Fruit fly (Drosophila melanogaster) whole organism, wandering third instar larva: ENCODE results near the gene tho2.

Source experiments
- Abd-B ChIP-seq: fragments of >200 bp; optimal IDR thresholded peaks from 2 replicates; lab custom pipeline; 2017; ENCODE audit warnings: missing biosample characterization, missing genetic modification characterization
- CG32264 ChIP-seq: fragments of 200-800 bp; sonication (Bioruptor generic); optimal IDR thresholded peaks from 2 replicates; lab custom pipeline; 2016; ENCODE audit warnings: missing biosample characterization, missing genetic modification characterization
- CG9705 ChIP-seq: fragments of 200-800 bp; sonication (Bioruptor generic); optimal IDR thresholded peaks from 2 replicates; lab custom pipeline; 2018; ENCODE audit warnings: missing biosample characterization, mild to moderate bottlenecking, missing genetic modification characterization
- CrebA ChIP-seq: fragments of 200-800 bp; sonication (Bioruptor generic); optimal IDR thresholded peaks from 2 replicates; lab custom pipeline; 2016; ENCODE audit warnings: missing biosample characterization, mild to moderate bottlenecking, missing genetic modification characterization, borderline replicate concordance
- Dfd ChIP-seq: fragments of >200 bp; optimal IDR thresholded peaks from 2 replicates; lab custom pipeline; 2017; ENCODE audit warnings: missing biosample characterization, missing genetic modification characterization
- Dif ChIP-seq: fragments of 200-275, 200-300 bp; sonication (Bioruptor generic); optimal IDR thresholded peaks from 2 replicates; lab custom pipeline; 2018; ENCODE audit warnings: missing biosample characterization, missing genetic modification characterization; ENCODE audit not compliant: partially characterized antibody
- GATAd ChIP-seq: sonication (Bioruptor generic); optimal IDR thresholded peaks from 2 replicates; lab custom pipeline; 2016; ENCODE audit warnings: missing biosample characterization, missing genetic modification characterization
- HLH106 ChIP-seq: fragments of 200-800 bp; optimal IDR thresholded peaks from 3 replicates; lab custom pipeline; 2019; ENCODE audit warnings: missing biosample characterization, mild to moderate bottlenecking, missing genetic modification characterization, moderate library complexity
- Hnf4 ChIP-seq: fragments of 200-800 bp; sonication (Bioruptor generic); optimal IDR thresholded peaks from 2 replicates; lab custom pipeline; 2016; ENCODE audit warnings: missing biosample characterization, mild to moderate bottlenecking, missing genetic modification characterization
- Hr78 ChIP-seq: fragments of >200 bp; optimal IDR thresholded peaks from 2 replicates; lab custom pipeline; 2017; ENCODE audit warnings: missing biosample characterization, missing genetic modification characterization
- Hr83 ChIP-seq: fragments of 200-300 bp; sonication (Bioruptor generic); optimal IDR thresholded peaks from 2 replicates; lab custom pipeline; 2016; ENCODE audit warnings: missing biosample characterization, mild to moderate bottlenecking, missing genetic modification characterization, moderate library complexity; ENCODE audit not compliant: poor library complexity, severe bottlenecking
- Jra ChIP-seq: sonication (Bioruptor generic); optimal IDR thresholded peaks from 2 replicates; lab custom pipeline; 2016; ENCODE audit warnings: missing biosample characterization, missing genetic modification characterization
- Mio ChIP-seq: sonication (Bioruptor generic); optimal IDR thresholded peaks from 2 replicates; lab custom pipeline; 2016; ENCODE audit warnings: missing biosample characterization, missing genetic modification characterization
- Myc ChIP-seq: fragments of >200 bp; optimal IDR thresholded peaks from 2 replicates; lab custom pipeline; 2017
- N ChIP-seq: fragments of >200 bp; optimal IDR thresholded peaks from 2 replicates; lab custom pipeline; 2018; ENCODE audit warnings: missing biosample characterization, missing external identifiers, missing genetic modification characterization
- OdsH ChIP-seq: fragments of 200-800 bp; sonication (Bioruptor generic); optimal IDR thresholded peaks from 2 replicates; lab custom pipeline; 2016; ENCODE audit warnings: missing biosample characterization, mild to moderate bottlenecking, missing genetic modification characterization
- Rel ChIP-seq, 2 experiments: fragments of 200-800 bp; sonication (Bioruptor generic) in 1 of 2; optimal IDR thresholded peaks; 2 replicates in 1 of 2; 3 replicates in 1 of 2; lab custom pipeline; 2016 to 2019; ENCODE audit warnings: mild to moderate bottlenecking in 2 of 2, missing biosample characterization in 2 of 2, missing genetic modification characterization in 2 of 2, moderate library complexity in 1 of 2
- Sp1 ChIP-seq: fragments of 200-800 bp; sonication (Bioruptor generic); optimal IDR thresholded peaks from 3 replicates; lab custom pipeline; 2019; ENCODE audit warnings: missing biosample characterization, mild to moderate bottlenecking, missing genetic modification characterization, moderate library complexity
- Vsx2 ChIP-seq: fragments of 200-300, 225-300 bp; sonication (Bioruptor generic); optimal IDR thresholded peaks from 2 replicates; lab custom pipeline; 2018; ENCODE audit warnings: missing biosample characterization, missing genetic modification characterization; ENCODE audit not compliant: partially characterized antibody
- br ChIP-seq: fragments of 200-800 bp; sonication (Bioruptor generic); optimal IDR thresholded peaks from 2 replicates; lab custom pipeline; 2016; ENCODE audit warnings: missing biosample characterization, missing genetic modification characterization
- brk ChIP-seq: fragments of 200-800 bp; sonication (Bioruptor generic); optimal IDR thresholded peaks from 2 replicates; lab custom pipeline; 2016; ENCODE audit warnings: missing biosample characterization, mild to moderate bottlenecking, missing genetic modification characterization
- dl ChIP-seq, 2 experiments: fragments of 175-275, 200-275 bp in 1 of 2; fragments of 200-275 bp in 1 of 2; sonication (Bioruptor generic); optimal IDR thresholded peaks; lab custom pipeline; 2018; ENCODE audit warnings: mild to moderate bottlenecking in 2 of 2, missing biosample characterization in 2 of 2, missing genetic modification characterization in 2 of 2, moderate library complexity in 2 of 2; ENCODE audit not compliant: partially characterized antibody in 2 of 2, insufficient read depth in 1 of 2
- dmrt93B ChIP-seq: fragments of 200-800 bp; sonication (Bioruptor generic); optimal IDR thresholded peaks from 2 replicates; lab custom pipeline; 2018; ENCODE audit warnings: missing biosample characterization, mild to moderate bottlenecking, missing genetic modification characterization
- dsf ChIP-seq: sonication (Bioruptor generic); optimal IDR thresholded peaks from 2 replicates; lab custom pipeline; 2016; ENCODE audit warnings: missing biosample characterization, missing genetic modification characterization, borderline replicate concordance
- ey ChIP-seq: fragments of 200-800 bp; sonication (Bioruptor generic); optimal IDR thresholded peaks from 2 replicates; lab custom pipeline; 2016; ENCODE audit warnings: missing biosample characterization, missing genetic modification characterization
- foxo ChIP-seq, 2 experiments: fragments of 200-800 bp; sonication (Bioruptor generic); optimal IDR thresholded peaks; 2 replicates in 1 of 2; 3 replicates in 1 of 2; lab custom pipeline; 2016 to 2017; ENCODE audit warnings: missing biosample characterization in 2 of 2, missing genetic modification characterization in 2 of 2
- fru ChIP-seq: fragments of 200-800 bp; sonication (Bioruptor generic); optimal IDR thresholded peaks from 3 replicates; lab custom pipeline; 2016; ENCODE audit warnings: missing biosample characterization, mild to moderate bottlenecking, missing genetic modification characterization
- h ChIP-seq: fragments of 200-800 bp; sonication (Bioruptor generic); optimal IDR thresholded peaks from 3 replicates; lab custom pipeline; 2016; ENCODE audit warnings: missing biosample characterization, mild to moderate bottlenecking, missing genetic modification characterization
- jim ChIP-seq: fragments of 175-275, 200-325 bp; sonication (Bioruptor generic); optimal IDR thresholded peaks from 2 replicates; lab custom pipeline; 2016; ENCODE audit warnings: missing biosample characterization, mild to moderate bottlenecking, missing genetic modification characterization
- lola ChIP-seq: fragments of >200 bp; optimal IDR thresholded peaks from 2 replicates; lab custom pipeline; 2017; ENCODE audit warnings: missing biosample characterization, missing genetic modification characterization
- pan ChIP-seq: fragments of >200 bp; optimal IDR thresholded peaks from 2 replicates; lab custom pipeline; 2017
- psq ChIP-seq: fragments of 200-800 bp; sonication (Bioruptor generic); optimal IDR thresholded peaks from 3 replicates; lab custom pipeline; 2017; ENCODE audit warnings: missing biosample characterization, mild to moderate bottlenecking, missing genetic modification characterization, moderate library complexity
- rgr ChIP-seq: fragments of 200-800 bp; sonication (Bioruptor generic); optimal IDR thresholded peaks from 3 replicates; lab custom pipeline; 2016; ENCODE audit warnings: missing biosample characterization, mild to moderate bottlenecking, missing genetic modification characterization
- sage ChIP-seq: fragments of 200-800 bp; sonication (Bioruptor generic); optimal IDR thresholded peaks from 2 replicates; lab custom pipeline; 2016; ENCODE audit warnings: missing biosample characterization, mild to moderate bottlenecking, missing genetic modification characterization
- sv ChIP-seq: fragments of 200-800 bp; sonication (Bioruptor generic); optimal IDR thresholded peaks from 3 replicates; lab custom pipeline; 2016; ENCODE audit warnings: missing biosample characterization, missing genetic modification characterization
- tai ChIP-seq: sonication (Bioruptor generic); optimal IDR thresholded peaks from 2 replicates; lab custom pipeline; 2016; ENCODE audit warnings: missing biosample characterization, missing genetic modification characterization
- usp ChIP-seq: fragments of >200 bp; optimal IDR thresholded peaks from 2 replicates; lab custom pipeline; 2017; ENCODE audit warnings: missing biosample characterization, missing genetic modification characterization
- woc ChIP-seq: sonication (Bioruptor generic); optimal IDR thresholded peaks from 2 replicates; lab custom pipeline; 2016; ENCODE audit warnings: missing biosample characterization, mild to moderate bottlenecking, missing genetic modification characterization

Gene tho2

dm6 chr2L:2163568-2163953, 18.6 kb upstream of the tho2 start:
- no peak for TF ChIP-seq usp (GFP tag; lab: Kevin White, UChicago)
- TF ChIP-seq fru = peak; percentile 97
- peak; percentile 86 for TF ChIP-seq rgr (GFP tag; lab: Kevin White, UChicago)
- peak; percentile 73 for TF ChIP-seq sv (GFP tag; lab: Kevin White, UChicago)
- TF ChIP-seq tai (GFP tag; lab: Kevin White, UChicago) = no peak
- no peak for TF ChIP-seq Dfd
- peak; percentile 88 for TF ChIP-seq OdsH (GFP tag; lab: Kevin White, UChicago)
- peak; percentile 53 for TF ChIP-seq Vsx2 (GFP tag; lab: Kevin White, UChicago)
- peak; percentile 93 for TF ChIP-seq ey (GFP tag; lab: Kevin White, UChicago)
- TF ChIP-seq jim (GFP tag; lab: Kevin White, UChicago) = peak; percentile 85
- TF ChIP-seq CG9705 (GFP tag; lab: Kevin White, UChicago) = peak; percentile 71
- TF ChIP-seq br (GFP tag; lab: Kevin White, UChicago) = peak; percentile 97
- TF ChIP-seq Jra = peak; percentile 87
- TF ChIP-seq psq (GFP tag; lab: Kevin White, UChicago) = peak; percentile 95
- TF ChIP-seq woc = peak; percentile 94
- peak; percentile 32 for TF ChIP-seq Dif (GFP tag; lab: Kevin White, UChicago)
- TF ChIP-seq Hr83 (GFP tag; lab: Kevin White, UChicago) = peak; percentile 72
- TF ChIP-seq Mio = peak; percentile 34
- peak; percentile 93 for TF ChIP-seq h (GFP tag; lab: Kevin White, UChicago)
- TF ChIP-seq Hnf4 (GFP tag; lab: Kevin White, UChicago) = peak; percentile 77
- TF ChIP-seq Hr78 = no peak
- TF ChIP-seq GATAd (GFP tag; lab: Kevin White, UChicago) = no peak
- no peak for TF ChIP-seq CrebA (GFP tag; lab: Kevin White, UChicago)
- TF ChIP-seq Myc (lab: Kevin White, UChicago) = no peak
- TF ChIP-seq foxo (GFP tag; optimal IDR thresholded peaks at IDR 0.05; lab: Kevin White, UChicago) = peak; percentile 87 to 92
- peak in 1 of 2 experiments; percentile 57 for TF ChIP-seq dl (GFP tag; optimal IDR thresholded peaks at IDR 0.05; lab: Kevin White, UChicago; ENCODE audit: insufficient read depth in 1 of 2, partially characterized antibody in 2 of 2)
- peak; percentile 86 for TF ChIP-seq dmrt93B
- TF ChIP-seq pan (lab: Kevin White, UChicago) = no peak
- TF ChIP-seq lola (GFP tag; lab: Kevin White, UChicago) = no peak
- peak; percentile 92 for TF ChIP-seq HLH106 (tag; lab: Kevin White, UChicago)
- TF ChIP-seq brk (GFP tag; lab: Kevin White, UChicago) = peak; percentile 63
- peak; percentile 93 for TF ChIP-seq Sp1 (GFP tag; lab: Kevin White, UChicago)
- peak; percentile 68 for TF ChIP-seq CG32264 (GFP tag; lab: Kevin White, UChicago)
- no peak for TF ChIP-seq Abd-B
- TF ChIP-seq sage (GFP tag; lab: Kevin White, UChicago) = peak; percentile 62
- no peak for TF ChIP-seq N
- peak; percentile 67 for TF ChIP-seq Rel (GFP tag; optimal IDR thresholded peaks at IDR 0.05; lab: Kevin White, UChicago)
- TF ChIP-seq Rel (tag; optimal IDR thresholded peaks at IDR 0.05; lab: Kevin White, UChicago) = peak; percentile 71
- peak; percentile 61 for TF ChIP-seq dsf (GFP tag; lab: Kevin White, UChicago)
- TF ChIP-seq, all 38 proteins: peak for 27

- TF ChIP-seq OdsH (GFP tag; lab: Kevin White, UChicago) (peak; percentile 63), Myc (lab: Kevin White, UChicago) (no peak), brk (GFP tag; lab: Kevin White, UChicago) (no peak), pan (lab: Kevin White, UChicago) (no peak), ey (GFP tag; lab: Kevin White, UChicago) (peak; percentile 20), woc (no peak), tai (GFP tag; lab: Kevin White, UChicago) (no peak), Vsx2 (GFP tag; lab: Kevin White, UChicago) (peak; percentile 32), dsf (GFP tag; lab: Kevin White, UChicago) (no peak), Jra (no peak), N (no peak), br (GFP tag; lab: Kevin White, UChicago) (no peak), Rel (GFP tag; optimal IDR thresholded peaks at IDR 0.05; lab: Kevin White, UChicago) (no peak), Rel (tag; optimal IDR thresholded peaks at IDR 0.05; lab: Kevin White, UChicago) (no peak), CrebA (GFP tag; lab: Kevin White, UChicago) (no peak), Hr78 (no peak), rgr (GFP tag; lab: Kevin White, UChicago) (peak; percentile 2), Hr83 (GFP tag; lab: Kevin White, UChicago) (no peak), dmrt93B (no peak), fru (peak; percentile 45), Hnf4 (GFP tag; lab: Kevin White, UChicago) (no peak), jim (GFP tag; lab: Kevin White, UChicago) (no peak), sage (GFP tag; lab: Kevin White, UChicago) (no peak), Dif (GFP tag; lab: Kevin White, UChicago) (peak; percentile 85), dl (GFP tag; optimal IDR thresholded peaks at IDR 0.05; lab: Kevin White, UChicago; ENCODE audit: insufficient read depth in 1 of 2, partially characterized antibody in 2 of 2) (peak; percentile 52 to 79), GATAd (GFP tag; lab: Kevin White, UChicago) (no peak), psq (GFP tag; lab: Kevin White, UChicago) (no peak)
These were observed 18.0 kb upstream of the tho2 start for dm6 chr2L:2162729-2163567.
